Worm (Caenorhabditis elegans) whole organism, early embryonic: ENCODE results near the gene cht-3.

Experiments used
- aly-1 ChIP-seq: sonication (generic microtip); optimal IDR thresholded peaks from 2 replicates; lab custom pipeline; 2016; ENCODE audit warnings: missing genetic modification characterization, missing compliant biosample characterization
- ets-7 ChIP-seq: sonication (generic microtip); optimal IDR thresholded peaks from 2 replicates; lab custom pipeline; 2016; ENCODE audit warnings: missing genotype, missing genetic modification characterization, missing compliant biosample characterization
- hmbx-1 ChIP-seq: sonication (generic microtip); optimal IDR thresholded peaks from 2 replicates; lab custom pipeline; 2016; ENCODE audit warnings: mild to moderate bottlenecking, missing genetic modification characterization, missing compliant biosample characterization
- hmg-4 ChIP-seq: fragments of 200-800 bp; sonication (Bioruptor generic); optimal IDR thresholded peaks from 2 replicates; lab custom pipeline; 2018; ENCODE audit warnings: mild to moderate bottlenecking, missing genetic modification characterization, missing compliant biosample characterization
- hnd-1 ChIP-seq: sonication (generic microtip); optimal IDR thresholded peaks from 2 replicates; lab custom pipeline; 2016; ENCODE audit warnings: missing genetic modification characterization, missing compliant biosample characterization
- sea-1 ChIP-seq: fragments of 200-800 bp; sonication (Bioruptor generic); conservative IDR thresholded peaks from 2 replicates; pipeline ENCODE4 v1.3.6; 2022; ENCODE audit warnings: missing genetic modification characterization, missing compliant biosample characterization
- tbx-11 ChIP-seq: fragments of 200-800 bp; sonication (Bioruptor generic); IDR thresholded peaks from 2 replicates; pipeline ENCODE4 v1.3.6; 2022; ENCODE audit warnings: missing genetic modification characterization, missing compliant biosample characterization
- tra-4 ChIP-seq: sonication (generic microtip); optimal IDR thresholded peaks from 2 replicates; lab custom pipeline; 2017; ENCODE audit warnings: missing genetic modification characterization, missing compliant biosample characterization

cht-3 gene

ce11 chrIV:7057677-7058076 is 54.3 kb downstream of the cht-3 start, which contains the start of gene srx-50:
TSS of gene srx-50 (plus strand) at chrIV:7057977.
- TF ChIP-seq sea-1 (no peak), hnd-1 (tag; lab: Kevin White, UChicago) (no peak), tra-4 (tag; lab: Kevin White, UChicago) (no peak), hmbx-1 (tag; lab: Kevin White, UChicago) (no peak), aly-1 (tag; lab: Kevin White, UChicago) (no peak), hmg-4 (GFP tag; lab: Kevin White, UChicago) (no peak), tbx-11 (no peak), ets-7 (tag; lab: Kevin White, UChicago) (no peak)
